Worm (Caenorhabditis elegans): Measurements from ENCODE around the gene ZK792.1.
"Not testable (repeated sequence)": the region's sequence is repeated elsewhere in the genome, so short reads cannot be mapped to it uniquely, and the experiment has no call there.

DNA sequence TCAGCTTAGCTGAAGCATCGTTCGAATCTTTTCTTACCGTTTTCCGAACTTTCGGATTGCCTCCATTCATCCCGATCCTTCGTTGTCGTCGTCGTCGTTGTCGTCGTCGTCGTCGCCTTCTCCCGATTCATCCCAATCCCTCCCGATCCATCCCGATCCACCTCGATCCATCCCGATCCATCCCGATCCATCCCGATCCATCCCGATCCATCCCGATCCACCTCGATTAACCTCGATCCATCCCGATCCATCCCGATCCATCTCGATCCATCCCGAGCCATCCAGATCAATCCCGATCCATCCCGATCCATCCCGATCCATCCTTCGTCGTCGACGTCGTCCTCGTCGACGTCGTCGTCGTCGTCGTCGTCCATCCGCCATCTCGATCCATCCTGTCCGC is 43.1 kb upstream of the ZK792.1 start:
- TF ChIP-seq fos-1 (tag; optimal IDR thresholded peaks at IDR 0.05); nhr-10 (tag; optimal IDR thresholded peaks at IDR 0.05); daf-19 (GFP tag; conservative IDR thresholded peaks at IDR 0.05); nhr-77 (tag; optimal IDR thresholded peaks at IDR 0.05); lin-1 (GFP tag; IDR thresholded peaks at IDR 0.05); unc-62 (GFP tag; optimal IDR thresholded peaks at IDR 0.05 in 1 of 2); unc-62 (tag; optimal IDR thresholded peaks at IDR 0.05); arid-1 (GFP tag; conservative IDR thresholded peaks at IDR 0.05); F49E8.2 (tag; optimal IDR thresholded peaks at IDR 0.05; ENCODE audit: borderline replicate concordance); aha-1 (tag); zfp-2 (tag; optimal IDR thresholded peaks at IDR 0.05): not testable (repeated sequence)

All from whole organism, L4 larva.